Worm (Caenorhabditis elegans) whole organism, L4 larva: ENCODE measurements around the gene pmp-5.

Experiments
- F49E8.2 ChIP-seq: sonication (generic microtip); optimal IDR thresholded peaks from 2 replicates; lab custom pipeline; 2016; ENCODE audit warnings: missing compliant biosample characterization, mild to moderate bottlenecking, missing genetic modification characterization, borderline replicate concordance
- aha-1 ChIP-seq: fragments of 150-350 bp; peaks from one replicate; lab custom pipeline; 2014; ENCODE audit warnings: missing biosample characterization, missing genetic modification characterization
- ceh-20 ChIP-seq: fragments of 200-800 bp; sonication (Bioruptor generic); IDR thresholded peaks from 2 replicates; pipeline ENCODE4 v1.3.6; 2022; ENCODE audit warnings: missing genetic modification reagents, missing genetic modification characterization, missing compliant biosample characterization
- ceh-44 ChIP-seq: fragments of 200-800 bp; sonication (Bioruptor generic); IDR thresholded peaks from 2 replicates; pipeline ENCODE4 v1.3.6; 2022; ENCODE audit warnings: missing genetic modification reagents, missing genetic modification characterization, missing compliant biosample characterization
- ces-1 ChIP-seq: fragments of 150-350 bp; sonication (generic microtip); optimal IDR thresholded peaks from 4 replicates; lab custom pipeline; 2014; ENCODE audit warnings: missing biosample characterization, missing genetic modification reagents, missing genetic modification characterization
- ctbp-1 ChIP-seq: fragments of 200-800 bp; sonication (Bioruptor generic); IDR thresholded peaks from 2 replicates; pipeline ENCODE4 v1.3.6; 2022; ENCODE audit warnings: missing genetic modification reagents, missing genetic modification characterization, missing compliant biosample characterization
- daf-16 ChIP-seq, 3 experiments: sonication (generic microtip); optimal IDR thresholded peaks; 2 replicates each; lab custom pipeline; 2016 to 2017; ENCODE audit warnings: missing genetic modification characterization in 3 of 3, missing genetic modification reagents in 3 of 3, mild to moderate bottlenecking in 2 of 3, missing compliant biosample characterization in 2 of 3, missing biosample characterization in 1 of 3, moderate library complexity in 1 of 3
- dmd-6 ChIP-seq: fragments of 200-800 bp; sonication (Bioruptor generic); IDR thresholded peaks from 2 replicates; pipeline ENCODE4 v1.3.6; 2022; ENCODE audit warnings: missing genetic modification reagents, missing genetic modification characterization, missing compliant biosample characterization
- dmd-9 ChIP-seq: fragments of 200-800 bp; sonication (Bioruptor generic); IDR thresholded peaks from 2 replicates; pipeline ENCODE4 v1.3.6; 2022; ENCODE audit warnings: missing genetic modification reagents, missing genetic modification characterization, missing compliant biosample characterization
- dve-1 ChIP-seq: sonication (generic microtip); optimal IDR thresholded peaks from 2 replicates; lab custom pipeline; 2017; ENCODE audit warnings: antibody characterized with exemption, mild to moderate bottlenecking, missing genetic modification characterization, missing compliant biosample characterization; ENCODE audit not compliant: insufficient read depth
- egl-43 ChIP-seq: fragments of 200-800 bp; sonication (Bioruptor generic); IDR thresholded peaks from 2 replicates; pipeline ENCODE4 v1.3.6; 2022; ENCODE audit warnings: missing genetic modification reagents, missing genetic modification characterization, missing compliant biosample characterization
- fkh-10 ChIP-seq: fragments of 150-350 bp; optimal IDR thresholded peaks from 2 replicates; lab custom pipeline; 2014; ENCODE audit warnings: missing biosample characterization, missing genetic modification reagents, missing genetic modification characterization
- gei-8 ChIP-seq: fragments of 200-800 bp; sonication (Bioruptor generic); optimal IDR thresholded peaks from 2 replicates; lab custom pipeline; 2018; ENCODE audit warnings: mild to moderate bottlenecking, missing genetic modification characterization, missing compliant biosample characterization
- hif-1 ChIP-seq, 2 experiments: sonication (generic microtip); optimal IDR thresholded peaks; 2 replicates each; lab custom pipeline; 2016 to 2017; ENCODE audit warnings: missing compliant biosample characterization in 2 of 2, missing genetic modification characterization in 2 of 2, missing genetic modification reagents in 2 of 2, missing genotype in 2 of 2, mild to moderate bottlenecking in 1 of 2
- hlh-11 ChIP-seq: fragments of 200-800 bp; sonication (Bioruptor generic); optimal IDR thresholded peaks from 2 replicates; lab custom pipeline; 2018; ENCODE audit warnings: mild to moderate bottlenecking, missing genetic modification characterization, missing compliant biosample characterization
- jun-1 ChIP-seq: fragments of 150-350 bp; optimal IDR thresholded peaks from 2 replicates; lab custom pipeline; 2014; ENCODE audit warnings: missing biosample characterization, missing genetic modification reagents, missing genetic modification characterization
- lin-1 ChIP-seq: fragments of 200-800 bp; sonication (Bioruptor generic); IDR thresholded peaks from 2 replicates; pipeline ENCODE4 v1.3.6; 2022; ENCODE audit warnings: missing genetic modification reagents, missing genetic modification characterization, missing compliant biosample characterization
- lin-15B ChIP-seq: fragments of 150-350 bp; sonication (generic microtip); optimal IDR thresholded peaks from 3 replicates; lab custom pipeline; 2014; ENCODE audit warnings: missing biosample characterization, missing genetic modification characterization
- lin-29 ChIP-seq: fragments of 200-800 bp; sonication (Bioruptor generic); IDR thresholded peaks from 2 replicates; pipeline ENCODE4 v1.3.6; 2022; ENCODE audit warnings: missing genetic modification reagents, missing genetic modification characterization, missing compliant biosample characterization
- lir-3 ChIP-seq: sonication (generic microtip); optimal IDR thresholded peaks from 2 replicates; lab custom pipeline; 2016; ENCODE audit warnings: mild to moderate bottlenecking, missing genetic modification characterization, missing compliant biosample characterization
- lsy-2 ChIP-seq, 2 experiments: fragments of 150-350 bp in 1 of 2; sonication (generic microtip) in 1 of 2; optimal IDR thresholded peaks; 2 replicates each; lab custom pipeline; 2014 to 2017; ENCODE audit warnings: missing biosample characterization in 2 of 2, missing genetic modification characterization in 2 of 2
- mep-1 ChIP-seq: fragments of 150-350 bp; sonication (generic microtip); optimal IDR thresholded peaks from 3 replicates; lab custom pipeline; 2014; ENCODE audit warnings: missing biosample characterization, missing genetic modification characterization
- mes-2 ChIP-seq: sonication (generic microtip); optimal IDR thresholded peaks from 2 replicates; lab custom pipeline; 2016; ENCODE audit warnings: missing genotype, mild to moderate bottlenecking, missing genetic modification characterization, missing compliant biosample characterization; ENCODE audit not compliant: poor library complexity, severe bottlenecking
- nhr-102 ChIP-seq: sonication (generic microtip); optimal IDR thresholded peaks from 2 replicates; lab custom pipeline; 2016; ENCODE audit warnings: mild to moderate bottlenecking, missing genetic modification characterization, moderate library complexity, missing compliant biosample characterization
- nhr-11 ChIP-seq: fragments of 150-350 bp; optimal IDR thresholded peaks from 2 replicates; lab custom pipeline; 2014; ENCODE audit warnings: missing biosample characterization, missing genetic modification characterization
- nhr-28 ChIP-seq: fragments of 150-350 bp; optimal IDR thresholded peaks from 2 replicates; lab custom pipeline; 2014; ENCODE audit warnings: missing biosample characterization, missing genetic modification characterization
- nhr-41 ChIP-seq: fragments of 200-800 bp; sonication (Bioruptor generic); IDR thresholded peaks from 2 replicates; pipeline ENCODE4 v1.3.6; 2022; ENCODE audit warnings: missing genetic modification reagents, missing genetic modification characterization, missing compliant biosample characterization
- nhr-48 ChIP-seq: sonication (generic microtip); optimal IDR thresholded peaks from 2 replicates; lab custom pipeline; 2016; ENCODE audit warnings: mild to moderate bottlenecking, missing genetic modification characterization, missing compliant biosample characterization
- php-3 ChIP-seq: fragments of 200-800 bp; sonication (Bioruptor generic); IDR thresholded peaks from 2 replicates; pipeline ENCODE4 v1.3.6; 2022; ENCODE audit warnings: missing genetic modification reagents, missing genetic modification characterization, missing compliant biosample characterization
- skn-1 ChIP-seq: fragments of 150-350 bp; optimal IDR thresholded peaks from 2 replicates; lab custom pipeline; 2014; ENCODE audit warnings: missing biosample characterization, missing genetic modification characterization
- snpc-1.2 ChIP-seq: fragments of 200-800 bp; sonication (Bioruptor generic); IDR thresholded peaks from 2 replicates; pipeline ENCODE4 v1.3.6; 2022; ENCODE audit warnings: missing genetic modification reagents, missing genetic modification characterization, missing compliant biosample characterization
- tra-1 ChIP-seq: fragments of 200-800 bp; sonication (Bioruptor generic); IDR thresholded peaks from 2 replicates; pipeline ENCODE4 v1.3.6; 2022; ENCODE audit warnings: missing genetic modification reagents, missing genetic modification characterization, missing compliant biosample characterization
- unc-130 ChIP-seq: sonication (generic microtip); optimal IDR thresholded peaks from 2 replicates; lab custom pipeline; 2016; ENCODE audit warnings: missing genetic modification reagents, missing genetic modification characterization, missing compliant biosample characterization
- unc-39 ChIP-seq: sonication (generic microtip); optimal IDR thresholded peaks from 2 replicates; lab custom pipeline; 2017; ENCODE audit warnings: missing biosample characterization, missing genetic modification characterization
- zfp-2 ChIP-seq: sonication (generic microtip); optimal IDR thresholded peaks from 2 replicates; lab custom pipeline; 2016; ENCODE audit warnings: mild to moderate bottlenecking, missing genetic modification characterization, missing compliant biosample characterization

Gene pmp-5

ce11 chrV:6666557-6666956 is 944 bp upstream of the pmp-5 start:
- TF ChIP-seq nhr-28 (tag; lab: Kevin White, UChicago) (peak; percentile 18), aha-1 (tag; lab: Kevin White, UChicago) (peak; percentile 52), hif-1 (tag; optimal IDR thresholded peaks at IDR 0.05; lab: Kevin White, UChicago) (peak in 1 of 2 experiments; percentile 84), dmd-6 (peak; percentile 73), hlh-11 (tag; lab: Kevin White, UChicago) (peak; percentile 34), unc-39 (tag; lab: Kevin White, UChicago) (no peak), dve-1 (tag; lab: Kevin White, UChicago) (peak; percentile 32), dmd-9 (GFP tag; lab: Robert Waterston, UW) (no peak), mep-1 (tag; lab: Kevin White, UChicago) (no peak), php-3 (0 out of 2 replicates have a peak, but pooled peaks have one; percentile 33), daf-16 (GFP tag; optimal IDR thresholded peaks at IDR 0.05; lab: Kevin White, UChicago) (no peak), daf-16 (tag; optimal IDR thresholded peaks at IDR 0.05; lab: Kevin White, UChicago) (peak; percentile 74)

DNA sequence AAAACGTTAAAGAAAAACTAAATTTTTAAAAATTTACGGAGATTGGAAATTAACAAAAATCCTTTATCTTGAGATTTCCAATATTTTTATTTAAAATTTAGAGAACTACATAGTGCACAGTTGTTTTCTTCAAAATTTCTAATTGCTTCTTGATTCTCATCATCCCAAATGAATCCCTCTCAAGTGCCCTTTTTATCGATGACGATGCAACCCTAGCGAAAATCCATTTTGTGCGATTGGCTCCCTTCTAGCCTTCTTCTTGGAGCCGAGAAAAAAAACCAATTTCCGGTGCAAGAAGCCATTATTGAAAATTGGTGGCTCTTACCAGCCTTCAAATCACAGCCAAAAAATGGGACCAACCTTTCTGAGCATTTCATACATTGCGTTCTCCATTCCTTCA is 3.1 kb downstream of the pmp-5 start:
- TF ChIP-seq mep-1 (tag; lab: Kevin White, UChicago) (no peak), lin-29 (GFP tag; lab: Robert Waterston, UW) (0 out of 2 replicates have a peak, but pooled peaks have one; percentile 14), skn-1 (tag; lab: Kevin White, UChicago) (no peak), egl-43 (GFP tag; lab: Robert Waterston, UW) (0 out of 2 replicates have a peak, but pooled peaks have one; percentile 12), F49E8.2 (tag; lab: Kevin White, UChicago) (no peak), zfp-2 (tag; lab: Kevin White, UChicago) (no peak), ctbp-1 (GFP tag; lab: Robert Waterston, UW) (no peak), tra-1 (GFP tag; lab: Robert Waterston, UW) (no peak), jun-1 (tag; lab: Kevin White, UChicago) (no peak), unc-39 (tag; lab: Kevin White, UChicago) (no peak), ceh-20 (GFP tag; lab: Robert Waterston, UW) (no peak), ceh-44 (GFP tag; lab: Robert Waterston, UW) (no peak), nhr-41 (GFP tag; lab: Robert Waterston, UW) (no peak), snpc-1.2 (GFP tag; lab: Robert Waterston, UW) (no peak), gei-8 (GFP tag; lab: Kevin White, UChicago) (no peak), aha-1 (tag; lab: Kevin White, UChicago) (peak; percentile 94), lir-3 (tag; lab: Kevin White, UChicago) (no peak), fkh-10 (GFP tag; lab: Kevin White, UChicago) (no peak), lin-1 (no peak)

DNA sequence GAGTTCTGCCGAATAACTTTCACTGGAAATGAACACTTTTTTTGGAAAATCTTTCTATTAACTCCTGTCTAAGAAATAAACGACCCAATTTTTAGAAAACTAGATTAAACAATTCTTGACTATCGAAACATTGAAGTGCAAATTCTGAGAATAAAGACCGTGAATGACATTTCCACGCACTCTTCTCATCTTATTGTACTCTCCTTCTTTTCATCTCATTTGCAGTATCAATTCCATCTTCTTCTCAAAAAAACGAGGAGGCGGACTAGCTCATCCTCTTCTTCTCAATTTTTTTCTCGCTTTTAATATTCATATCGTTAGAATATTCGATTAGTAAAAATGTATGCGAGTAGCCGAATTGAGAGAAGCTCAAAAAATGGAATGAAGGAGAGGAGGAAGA is 4.0 kb downstream of the pmp-5 start:
- peak; percentile 15 for TF ChIP-seq nhr-48 (tag; lab: Kevin White, UChicago)
- TF ChIP-seq lin-15B (tag; lab: Kevin White, UChicago), result no peak
- TF ChIP-seq lin-1, result no peak
- TF ChIP-seq unc-130, result no peak
- peak; percentile 61 for TF ChIP-seq ces-1 (GFP tag; lab: Kevin White, UChicago)
- TF ChIP-seq nhr-102 (tag; lab: Kevin White, UChicago), result peak; percentile 23
- peak in 1 of 2 experiments; percentile 12 for TF ChIP-seq lsy-2 (tag; optimal IDR thresholded peaks at IDR 0.05; lab: Kevin White, UChicago)
- peak; percentile 5 for TF ChIP-seq mes-2 (tag; lab: Kevin White, UChicago)

DNA sequence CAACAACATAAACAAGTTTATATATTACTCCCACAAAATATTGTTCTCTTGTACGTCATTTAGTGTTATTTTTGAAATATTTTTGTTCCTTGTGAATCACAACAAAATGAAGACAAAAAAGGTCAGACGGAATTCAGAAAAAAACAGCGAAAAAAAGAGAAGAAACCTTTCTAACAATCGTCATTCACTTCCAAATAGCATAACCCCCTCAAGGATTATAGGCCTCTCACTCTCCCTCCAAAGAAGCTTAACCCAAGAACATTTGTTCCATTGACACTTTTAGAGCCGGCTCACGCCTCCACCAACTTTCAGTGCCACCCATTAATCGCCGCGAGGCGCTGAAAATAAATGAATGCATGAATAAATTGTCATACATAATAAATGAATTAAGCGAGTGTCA is 6.1 kb downstream of the pmp-5 start:
- no peak for TF ChIP-seq nhr-11 (tag; lab: Kevin White, UChicago)
- peak; percentile 92 for TF ChIP-seq aha-1 (tag; lab: Kevin White, UChicago)
- TF ChIP-seq ceh-20 (GFP tag; lab: Robert Waterston, UW), result no peak
